Worm (Caenorhabditis elegans) whole organism, L1 larva: Measurements from ENCODE around the gene nstp-10.

Source experiments
- alr-1 ChIP-seq: fragments of 200-800 bp; sonication (Bioruptor generic); optimal IDR thresholded peaks from 2 replicates; lab custom pipeline; 2018; ENCODE audit warnings: borderline replicate concordance, mild to moderate bottlenecking, missing genetic modification characterization, missing compliant biosample characterization
- aly-2 ChIP-seq: fragments of 150-350 bp; optimal IDR thresholded peaks from 2 replicates; lab custom pipeline; 2014; ENCODE audit warnings: missing biosample characterization, missing genetic modification characterization
- ama-1 ChIP-seq: fragments of 150-350 bp; optimal IDR thresholded peaks from 2 replicates; lab custom pipeline; 2014
- ceh-63 ChIP-seq: fragments of 200-800 bp; sonication (Bioruptor generic); optimal IDR thresholded peaks from 2 replicates; lab custom pipeline; 2018; ENCODE audit warnings: mild to moderate bottlenecking, missing genetic modification characterization, missing compliant biosample characterization
- ceh-8 ChIP-seq: fragments of 200-800 bp; sonication (Bioruptor generic); optimal IDR thresholded peaks from 2 replicates; lab custom pipeline; 2018; ENCODE audit warnings: mild to moderate bottlenecking, missing genetic modification characterization, moderate library complexity, missing compliant biosample characterization
- ceh-82 ChIP-seq, 3 experiments: fragments of 150-350 bp in 1 of 3; sonication (generic microtip) in 2 of 3; optimal IDR thresholded peaks; 2 replicates each; lab custom pipeline; 2014 to 2017; ENCODE audit warnings: missing biosample characterization in 3 of 3, missing genetic modification characterization in 3 of 3
- ceh-90 ChIP-seq: sonication (generic microtip); optimal IDR thresholded peaks from 2 replicates; lab custom pipeline; 2016; ENCODE audit warnings: missing genetic modification characterization, missing compliant biosample characterization
- ces-1 ChIP-seq: fragments of 150-350 bp; optimal IDR thresholded peaks from 2 replicates; lab custom pipeline; 2014; ENCODE audit warnings: missing biosample characterization, missing genetic modification reagents, missing genetic modification characterization
- dpl-1 ChIP-seq, 3 experiments: fragments of 150-350 bp in 2 of 3; sonication (generic microtip) in 1 of 3; optimal IDR thresholded peaks; 2 replicates each; lab custom pipeline; 2014 to 2017; ENCODE audit warnings: missing biosample characterization in 3 of 3, missing genetic modification characterization in 3 of 3, missing genetic modification reagents in 3 of 3
- dsc-1 ChIP-seq: sonication (generic microtip); optimal IDR thresholded peaks from 2 replicates; lab custom pipeline; 2016; ENCODE audit warnings: mild to moderate bottlenecking, missing genetic modification characterization, missing compliant biosample characterization
- efl-1 ChIP-seq, 4 experiments: fragments of 150-350 bp; optimal IDR thresholded peaks in 3 of 4; peaks in 1 of 4; 1 replicate in 1 of 4; 2 replicates in 3 of 4; lab custom pipeline; 2014; ENCODE audit warnings: missing biosample characterization in 2 of 4, missing genetic modification characterization in 2 of 4, missing genetic modification reagents in 2 of 4
- egl-13 ChIP-seq: sonication (generic microtip); optimal IDR thresholded peaks from 2 replicates; lab custom pipeline; 2016; ENCODE audit warnings: missing genotype, missing genetic modification reagents, missing genetic modification characterization, missing compliant biosample characterization
- egl-27 ChIP-seq, 2 experiments: fragments of 150-350 bp in 1 of 2; sonication (generic microtip); optimal IDR thresholded peaks; 3 replicates each; lab custom pipeline; 2017 to 2018; ENCODE audit warnings: missing biosample characterization in 2 of 2, missing genetic modification characterization in 2 of 2, missing genetic modification reagents in 2 of 2
- elt-2 ChIP-seq: sonication (generic microtip); optimal IDR thresholded peaks from 2 replicates; lab custom pipeline; 2016; ENCODE audit warnings: missing genetic modification characterization, mild to moderate bottlenecking, inconsistent platforms, missing compliant biosample characterization, missing genetic modification reagents
- elt-3 ChIP-seq, 6 experiments: fragments of 150-350 bp in 1 of 6; sonication (generic microtip); optimal IDR thresholded peaks; 2 replicates each; lab custom pipeline; 2017 to 2018; ENCODE audit warnings: missing biosample characterization in 6 of 6, missing genetic modification characterization in 6 of 6, inconsistent platforms in 1 of 6
- fkh-10 ChIP-seq: sonication (generic microtip); optimal IDR thresholded peaks from 2 replicates; lab custom pipeline; 2017; ENCODE audit warnings: missing biosample characterization, missing genetic modification reagents, missing genetic modification characterization
- fkh-8 ChIP-seq: sonication (generic microtip); optimal IDR thresholded peaks from 2 replicates; lab custom pipeline; 2016; ENCODE audit warnings: mild to moderate bottlenecking, missing genetic modification characterization, missing compliant biosample characterization
- fos-1 ChIP-seq: fragments of 150-350 bp; optimal IDR thresholded peaks from 2 replicates; lab custom pipeline; 2014; ENCODE audit warnings: missing biosample characterization, missing genetic modification characterization
- irx-1 ChIP-seq: sonication (generic microtip); optimal IDR thresholded peaks from 2 replicates; lab custom pipeline; 2016; ENCODE audit warnings: missing genetic modification characterization, missing compliant biosample characterization
- isw-1 ChIP-seq: fragments of 200-800 bp; sonication (Bioruptor generic); IDR thresholded peaks from 2 replicates; pipeline ENCODE4 v1.3.6; 2022; ENCODE audit warnings: missing genetic modification characterization, missing compliant biosample characterization
- jun-1 ChIP-seq: fragments of 150-350 bp; optimal IDR thresholded peaks from 2 replicates; lab custom pipeline; 2014; ENCODE audit warnings: missing biosample characterization, missing genetic modification reagents, missing genetic modification characterization
- lin-14 ChIP-seq: fragments of 200-800 bp; sonication (Bioruptor generic); optimal IDR thresholded peaks from 2 replicates; lab custom pipeline; 2018; ENCODE audit warnings: mild to moderate bottlenecking, missing genetic modification characterization, moderate library complexity, missing compliant biosample characterization
- lin-15B ChIP-seq: fragments of 150-350 bp; sonication (generic microtip); optimal IDR thresholded peaks from 3 replicates; lab custom pipeline; 2014; ENCODE audit warnings: missing biosample characterization, missing genetic modification characterization
- lin-35 ChIP-seq, 2 experiments: fragments of 150-350 bp; optimal IDR thresholded peaks; 2 replicates each; lab custom pipeline; 2014; ENCODE audit warnings: missing biosample characterization in 2 of 2, missing genetic modification characterization in 2 of 2, missing genetic modification reagents in 2 of 2
- lin-39 ChIP-seq: fragments of 150-350 bp; optimal IDR thresholded peaks from 2 replicates; lab custom pipeline; 2014; ENCODE audit warnings: missing biosample characterization, missing genetic modification reagents, missing genetic modification characterization
- lsy-2 ChIP-seq, 2 experiments: fragments of 150-350 bp; optimal IDR thresholded peaks; 2 replicates each; lab custom pipeline; 2014; ENCODE audit warnings: missing biosample characterization in 2 of 2, missing genetic modification characterization in 2 of 2
- mdl-1 ChIP-seq, 2 experiments: fragments of 150-350 bp; optimal IDR thresholded peaks; 2 replicates each; lab custom pipeline; 2014 to 2017; ENCODE audit warnings: missing biosample characterization in 2 of 2, missing genetic modification characterization in 2 of 2, inconsistent platforms in 1 of 2
- mef-2 ChIP-seq: fragments of 150-350 bp; optimal IDR thresholded peaks from 2 replicates; lab custom pipeline; 2014; ENCODE audit warnings: missing biosample characterization, missing genetic modification characterization
- mep-1 ChIP-seq: fragments of 150-350 bp; optimal IDR thresholded peaks from 2 replicates; lab custom pipeline; 2014; ENCODE audit warnings: missing biosample characterization, missing genetic modification characterization
- nhr-11 ChIP-seq: fragments of 150-350 bp; optimal IDR thresholded peaks from 2 replicates; lab custom pipeline; 2014; ENCODE audit warnings: missing biosample characterization, missing genetic modification characterization
- nhr-19 ChIP-seq: fragments of 200-800 bp; sonication (Bioruptor generic); conservative IDR thresholded peaks from 2 replicates; pipeline ENCODE4 v1.3.6; 2022; ENCODE audit warnings: missing genetic modification characterization, missing compliant biosample characterization
- nhr-20 ChIP-seq: sonication (generic microtip); optimal IDR thresholded peaks from 2 replicates; lab custom pipeline; 2016; ENCODE audit warnings: mild to moderate bottlenecking, missing genetic modification characterization, missing compliant biosample characterization
- nhr-47 ChIP-seq: sonication (generic microtip); optimal IDR thresholded peaks from 2 replicates; lab custom pipeline; 2016; ENCODE audit warnings: mild to moderate bottlenecking, missing genetic modification characterization, moderate library complexity, missing compliant biosample characterization
- nhr-85 ChIP-seq: sonication (generic microtip); peaks from one replicate; lab custom pipeline; 2016; ENCODE audit warnings: missing genetic modification characterization, inconsistent platforms, missing compliant biosample characterization
- nhr-90 ChIP-seq: sonication (generic microtip); optimal IDR thresholded peaks from 2 replicates; lab custom pipeline; 2016; ENCODE audit warnings: mild to moderate bottlenecking, missing genetic modification characterization, missing compliant biosample characterization; ENCODE audit not compliant: poor library complexity
- pax-3 ChIP-seq: fragments of 200-800 bp; sonication (Bioruptor generic); optimal IDR thresholded peaks from 2 replicates; lab custom pipeline; 2018; ENCODE audit warnings: mild to moderate bottlenecking, missing genetic modification characterization, moderate library complexity, missing compliant biosample characterization
- skn-1 ChIP-seq: fragments of 150-350 bp; optimal IDR thresholded peaks from 2 replicates; lab custom pipeline; 2014; ENCODE audit warnings: missing biosample characterization, missing genetic modification characterization
- snpc-4 ChIP-seq: fragments of 150-350 bp; optimal IDR thresholded peaks from 2 replicates; lab custom pipeline; 2014; ENCODE audit warnings: missing biosample characterization, missing genetic modification characterization
- snu-23 ChIP-seq: sonication (generic microtip); optimal IDR thresholded peaks from 2 replicates; lab custom pipeline; 2016; ENCODE audit warnings: missing genetic modification characterization, missing compliant biosample characterization
- sox-4 ChIP-seq: sonication (generic microtip); optimal IDR thresholded peaks from 2 replicates; lab custom pipeline; 2016; ENCODE audit warnings: missing genetic modification characterization, missing compliant biosample characterization
- swsn-7 ChIP-seq: sonication (generic microtip); optimal IDR thresholded peaks from 2 replicates; lab custom pipeline; 2016; ENCODE audit warnings: missing genetic modification characterization, missing compliant biosample characterization
- unc-130 ChIP-seq: fragments of 150-350 bp; optimal IDR thresholded peaks from 2 replicates; lab custom pipeline; 2017; ENCODE audit warnings: missing biosample characterization, missing genetic modification characterization, inconsistent platforms
- zag-1 ChIP-seq: fragments of 150-350 bp; optimal IDR thresholded peaks from 2 replicates; lab custom pipeline; 2014; ENCODE audit warnings: missing biosample characterization, missing genetic modification characterization
- ztf-11 ChIP-seq, 2 experiments: sonication (generic microtip); optimal IDR thresholded peaks; 2 replicates each; lab custom pipeline; 2016 to 2017; ENCODE audit warnings: missing genetic modification characterization in 2 of 2, missing biosample characterization in 1 of 2, missing compliant biosample characterization in 1 of 2
- ztf-4 ChIP-seq: fragments of 150-350 bp; optimal IDR thresholded peaks from 2 replicates; lab custom pipeline; 2014; ENCODE audit warnings: missing biosample characterization, missing genetic modification characterization

nstp-10 gene

DNA sequence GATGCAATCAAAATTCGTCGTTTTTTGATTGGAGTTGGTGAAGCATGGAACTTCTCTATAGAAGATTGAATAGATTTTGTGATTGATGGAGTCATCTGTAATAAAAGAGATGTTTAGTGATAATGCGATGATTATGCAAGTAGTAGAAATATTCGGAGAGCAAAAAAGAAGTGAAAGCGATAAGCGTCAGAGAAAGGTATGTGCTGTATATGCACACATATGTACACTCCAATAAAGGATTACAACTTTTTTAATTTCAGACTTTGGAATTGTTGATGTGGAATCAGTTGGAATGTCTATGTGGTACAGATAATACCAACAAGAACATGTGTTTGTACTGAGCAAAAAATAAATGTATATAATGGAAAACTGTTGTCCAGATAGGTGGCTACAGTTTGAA, 20.6 kb upstream of the nstp-10 start, which contains the start of gene F25B3.5:
F25B3.5 (minus strand) TSS at position 101 of the 400 bp plus-strand sequence.
- TF ChIP-seq ceh-63 (GFP tag; lab: Kevin White, UChicago), result no peak
- peak; percentile 41 for TF ChIP-seq elt-2 (tag; lab: Kevin White, UChicago)

DNA sequence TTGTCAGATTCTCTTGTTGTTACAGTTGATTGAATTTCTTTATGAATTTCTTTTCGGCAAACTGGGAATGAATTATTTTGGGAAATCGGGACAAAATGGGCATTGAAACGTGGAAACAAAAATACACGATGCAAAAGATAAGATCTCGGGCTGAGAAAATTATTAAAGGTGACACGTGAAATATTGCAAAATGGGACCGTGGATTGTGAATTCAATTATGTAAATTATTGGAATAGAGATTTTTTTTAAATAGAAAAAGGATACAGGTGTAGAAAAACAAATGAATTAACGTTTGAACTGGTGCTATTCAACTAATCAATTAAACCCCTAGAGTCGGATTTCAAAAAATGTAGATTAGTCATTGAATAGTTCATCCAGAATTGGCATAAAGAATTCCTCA, 19.1 kb upstream of the nstp-10 start, which contains the start of gene F25B3.4:
F25B3.4 (minus strand) TSS at position 101 of the 400 bp plus-strand sequence.
- TF ChIP-seq alr-1 (tag; lab: Kevin White, UChicago), result no peak
- TF ChIP-seq ceh-90 (tag; lab: Kevin White, UChicago), result no peak
- no peak for TF ChIP-seq zag-1 (tag; lab: Kevin White, UChicago)
- TF ChIP-seq mef-2 (tag; lab: Kevin White, UChicago), result no peak
- TF ChIP-seq egl-27 (tag; optimal IDR thresholded peaks at IDR 0.05; lab: Kevin White, UChicago), result no peak
- TF ChIP-seq nhr-19, result no peak
- no peak for TF ChIP-seq elt-3 (tag; optimal IDR thresholded peaks at IDR 0.05; lab: Kevin White, UChicago)
- TF ChIP-seq mep-1 (tag; lab: Kevin White, UChicago), result no peak
- TF ChIP-seq nhr-90, result no peak
- TF ChIP-seq nhr-11 (tag; lab: Kevin White, UChicago), result no peak
- TF ChIP-seq nhr-47 (tag; lab: Kevin White, UChicago), result no peak
- TF ChIP-seq snu-23 (GFP tag; lab: Kevin White, UChicago), result no peak
- no peak for TF ChIP-seq efl-1 (optimal IDR thresholded peaks at IDR 0.05; lab: Kevin White, UChicago)
- TF ChIP-seq efl-1 (GFP tag; optimal IDR thresholded peaks at IDR 0.05 in 1 of 2; lab: Kevin White, UChicago), result no peak
- TF ChIP-seq, all 84 proteins: peak for 0

DNA sequence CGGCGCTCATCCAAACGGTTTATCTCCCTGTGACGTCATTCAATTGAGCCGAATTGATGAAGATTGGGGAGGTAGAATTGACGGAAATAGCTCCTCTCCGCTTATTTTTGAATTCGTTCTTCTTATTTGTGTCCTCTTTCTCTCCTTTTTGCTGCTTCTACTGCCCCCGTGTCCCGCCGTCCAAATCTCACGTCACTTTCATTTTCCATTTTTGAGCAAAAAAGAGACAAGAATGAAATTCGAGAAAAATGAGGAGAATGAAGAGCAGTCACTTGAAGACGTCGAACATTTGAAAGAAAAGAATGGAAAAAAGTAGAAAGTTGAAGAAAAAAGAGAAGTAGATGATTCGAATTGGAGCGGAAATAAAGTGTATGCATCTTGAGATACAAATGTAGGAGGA, 13.9 kb upstream of the nstp-10 start:
- peak; percentile 84 for TF ChIP-seq fkh-10 (GFP tag; lab: Kevin White, UChicago)
- TF ChIP-seq jun-1 (tag; lab: Kevin White, UChicago), result no peak
- peak; percentile 37 for TF ChIP-seq lin-14 (GFP tag; lab: Kevin White, UChicago)
- peak; percentile 29 for TF ChIP-seq fkh-8 (tag; lab: Kevin White, UChicago)
- TF ChIP-seq snpc-4 (tag; lab: Kevin White, UChicago), result no peak
- TF ChIP-seq nhr-85, result no peak
- TF ChIP-seq dsc-1 (tag; lab: Kevin White, UChicago), result peak; percentile 61

DNA sequence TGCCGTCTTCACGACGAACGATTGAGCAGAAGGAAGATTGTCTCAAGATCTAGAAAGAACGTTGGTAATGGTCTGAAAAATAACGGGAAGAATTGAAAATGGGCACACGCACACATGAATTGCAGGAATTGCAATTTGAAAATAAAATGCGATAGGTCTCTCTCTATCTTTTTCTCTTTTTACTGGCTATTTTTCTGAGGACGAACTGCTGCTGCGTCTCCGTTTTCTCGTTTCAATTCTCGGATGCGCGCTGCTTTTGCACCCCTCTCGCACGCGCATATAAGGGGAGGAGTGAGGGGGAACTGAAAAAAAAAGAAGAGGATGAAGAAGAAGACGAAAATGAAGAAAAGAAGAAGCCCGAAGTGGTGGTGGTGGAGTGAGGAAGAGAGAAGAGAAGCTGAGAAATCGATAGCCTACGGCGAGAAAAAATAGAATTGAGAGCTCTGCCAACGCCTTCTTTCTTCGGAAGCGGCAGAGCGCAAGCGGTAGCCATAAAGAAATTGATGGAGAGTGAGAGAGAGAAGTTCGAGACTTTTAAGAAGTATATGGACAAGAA, 12.1 kb upstream of the nstp-10 start, which contains the start of gene rgef-1:
rgef-1 (minus strand) TSS at position 51 of the 556 bp plus-strand sequence.
- peak; percentile 95 for TF ChIP-seq lin-14 (GFP tag; lab: Kevin White, UChicago)
- no peak for TF ChIP-seq nhr-11 (tag; lab: Kevin White, UChicago)
- TF ChIP-seq mdl-1 (tag; optimal IDR thresholded peaks at IDR 0.05; lab: Kevin White, UChicago), result no peak
- peak; percentile 26 for TF ChIP-seq irx-1 (tag; lab: Kevin White, UChicago)
- TF ChIP-seq ama-1, result no peak
- TF ChIP-seq isw-1 (GFP tag; lab: Robert Waterston, UW), result peak; percentile 62
- TF ChIP-seq lin-39, result no peak
- TF ChIP-seq nhr-20, result peak; percentile 6
- TF ChIP-seq nhr-85, result no peak
- peak; percentile 5 for TF ChIP-seq skn-1
- peak; percentile 79 for TF ChIP-seq egl-13 (tag; lab: Kevin White, UChicago)
- peak; percentile 3 for TF ChIP-seq pax-3
- TF ChIP-seq ztf-11 (tag; optimal IDR thresholded peaks at IDR 0.05; lab: Kevin White, UChicago), result peak in 1 of 2 experiments; percentile 26
- TF ChIP-seq fos-1, result peak; percentile 16
- peak; percentile 35 for TF ChIP-seq dsc-1 (tag; lab: Kevin White, UChicago)
- TF ChIP-seq lin-15B, result no peak
- TF ChIP-seq ceh-82 (tag; optimal IDR thresholded peaks at IDR 0.05; lab: Kevin White, UChicago), result peak; percentile 30 to 82 (median 59)
- TF ChIP-seq dpl-1 (GFP tag; optimal IDR thresholded peaks at IDR 0.05; lab: Kevin White, UChicago), result peak in 1 of 3 experiments; percentile 25
- no peak for TF ChIP-seq unc-130 (tag; lab: Kevin White, UChicago)
- TF ChIP-seq ztf-4 (tag; lab: Kevin White, UChicago), result no peak
- peak; percentile 80 for TF ChIP-seq mef-2 (tag; lab: Kevin White, UChicago)
- no peak for TF ChIP-seq alr-1 (tag; lab: Kevin White, UChicago)
- peak in 1 of 2 experiments; percentile 51 for TF ChIP-seq lin-35 (GFP tag; optimal IDR thresholded peaks at IDR 0.05; lab: Kevin White, UChicago)
- TF ChIP-seq sox-4 (tag; lab: Kevin White, UChicago), result no peak
- peak; percentile 71 for TF ChIP-seq swsn-7
- TF ChIP-seq lsy-2 (tag; optimal IDR thresholded peaks at IDR 0.05; lab: Kevin White, UChicago), result peak; percentile 41 to 60
- TF ChIP-seq aly-2 (tag; lab: Kevin White, UChicago), result no peak
- peak; percentile 17 for TF ChIP-seq ceh-8 (GFP tag; lab: Kevin White, UChicago)
- no peak for TF ChIP-seq ces-1 (GFP tag; lab: Kevin White, UChicago)
